Fruit fly (Drosophila melanogaster): ENCODE results near the gene gdrd.

gdrd gene

dm6 chr3L:14665802-14666351, 25.3 kb upstream of the gdrd start (continued):
- TF ChIP-seq CG7928 (GFP tag; optimal IDR thresholded peaks at IDR 0.05) (peak; percentile 51), Tbp (GFP tag; optimal IDR thresholded peaks at IDR 0.05) (no peak), bsh (GFP tag; optimal IDR thresholded peaks at IDR 0.05) (peak; percentile 88 to 95), ERR (GFP tag; optimal IDR thresholded peaks at IDR 0.05) (peak; percentile 79), Hmx (GFP tag; optimal IDR thresholded peaks at IDR 0.05) (peak; percentile 64), pb (GFP tag; optimal IDR thresholded peaks at IDR 0.05) (peak; percentile 76), CG18764 (GFP tag; optimal IDR thresholded peaks at IDR 0.05) (peak; percentile 81), BEAF-32 (GFP tag; optimal IDR thresholded peaks at IDR 0.05) (no peak), Dref (GFP tag; IDR thresholded peaks at IDR 0.05) (no peak), CG3995 (GFP tag; optimal IDR thresholded peaks at IDR 0.05) (peak; percentile 5), gce (GFP tag; IDR thresholded peaks at IDR 0.05) (peak; percentile 80; the same call in 2 of the 3 replicates), peb (GFP tag; IDR thresholded peaks at IDR 0.05) (peak; percentile 72), disco-r (GFP tag; optimal IDR thresholded peaks at IDR 0.05) (peak; percentile 79), grn (GFP tag; optimal IDR thresholded peaks at IDR 0.05) (peak; percentile 61), CG7745 (tag; optimal IDR thresholded peaks at IDR 0.05) (peak; percentile 26), CG34422 (GFP tag; IDR thresholded peaks at IDR 0.05) (peak; percentile 75), CG4820 (GFP tag; optimal IDR thresholded peaks at IDR 0.05) (peak; percentile 91), CG1233 (GFP tag; optimal IDR thresholded peaks at IDR 0.05) (peak; percentile 61), CG11695 (GFP tag; IDR thresholded peaks at IDR 0.05) (peak; percentile 85), unc-4 (GFP tag; IDR thresholded peaks at IDR 0.05; ENCODE audit: partially characterized antibody) (no peak), ind (GFP tag; optimal IDR thresholded peaks at IDR 0.05) (peak; percentile 80), ssp (GFP tag; IDR thresholded peaks at IDR 0.05) (no peak; the same call in 1 of the 2 replicates), Neu2 (GFP tag; optimal IDR thresholded peaks at IDR 0.05; ENCODE audit: borderline replicate concordance) (no peak), Doc3 (GFP tag; IDR thresholded peaks at IDR 0.05; ENCODE audit: partially characterized antibody) (no peak), Xrp1 (GFP tag; IDR thresholded peaks at IDR 0.05) (peak; percentile 95), CG11560 (tag; IDR thresholded peaks at IDR 0.05) (peak; percentile 64; the same call in 1 of the 3 replicates), CG6791 (GFP tag; IDR thresholded peaks at IDR 0.05; ENCODE audit: partially characterized antibody) (no peak), CG9817 (tag; optimal IDR thresholded peaks at IDR 0.05) (peak; percentile 81), sr (GFP tag; IDR thresholded peaks at IDR 0.05) (0 out of 3 replicates have a peak, but pooled peaks have one; percentile 10), CG14050 (GFP tag; IDR thresholded peaks at IDR 0.05) (peak; percentile 81), CG4328 (GFP tag; optimal IDR thresholded peaks at IDR 0.05) (peak; percentile 53), rib (GFP tag; IDR thresholded peaks at IDR 0.05) (peak; percentile 57), seq (GFP tag; IDR thresholded peaks at IDR 0.05) (peak; percentile 83), CG5245 (GFP tag; optimal IDR thresholded peaks at IDR 0.05) (peak; percentile 89), ato (GFP tag; IDR thresholded peaks at IDR 0.05; ENCODE audit: partially characterized antibody) (no peak), CG4404 (GFP tag; IDR thresholded peaks at IDR 0.05) (peak; percentile 80), CG9727 (GFP tag; optimal IDR thresholded peaks at IDR 0.05) (peak; percentile 93), CG18599 (GFP tag; optimal IDR thresholded peaks at IDR 0.05) (peak; percentile 94), gsb (GFP tag; IDR thresholded peaks at IDR 0.05) (peak; percentile 68; the same call in 1 of the 2 replicates), YL-1 (GFP tag; optimal IDR thresholded peaks at IDR 0.05) (peak; percentile 27), H15 (GFP tag; IDR thresholded peaks at IDR 0.05) (peak; percentile 89), NfI (GFP tag; optimal IDR thresholded peaks at IDR 0.05) (peak; percentile 86), HHEX (GFP tag; optimal IDR thresholded peaks at IDR 0.05) (peak; percentile 80), CG4360 (GFP tag; IDR thresholded peaks at IDR 0.05) (0 out of 2 replicates have a peak, but pooled peaks have one; percentile 15), NFAT (GFP tag; IDR thresholded peaks at IDR 0.05) (peak; percentile 76), Mes4 (GFP tag; optimal IDR thresholded peaks at IDR 0.05) (peak; percentile 88), CG12236 (GFP tag; optimal IDR thresholded peaks at IDR 0.05) (peak; percentile 81), CG7839 (tag; optimal IDR thresholded peaks at IDR 0.05) (peak; percentile 93), Atf6 (GFP tag; IDR thresholded peaks at IDR 0.05) (peak; percentile 90), Dip2 (GFP tag; IDR thresholded peaks at IDR 0.05) (no peak)
